Worm (Caenorhabditis elegans): ENCODE measurements around the gene Y6G8.6.
A peak's percentile ranks its signal among the peaks of the same experiment; 100 is the strongest.

ce11 chrV:17598810-17599209, 17.9 kb downstream of the Y6G8.6 start, which contains the start of gene Y6G8.2:
- TF ChIP-seq ZK546.5 (tag; optimal IDR thresholded peaks at IDR 0.05) = no peak
- TF ChIP-seq ztf-4 (tag; optimal IDR thresholded peaks at IDR 0.05) = no peak
- TF ChIP-seq aly-2 (tag; optimal IDR thresholded peaks at IDR 0.05) = no peak
- TF ChIP-seq pqm-1 (tag; optimal IDR thresholded peaks at IDR 0.05) = peak; percentile 80
- no peak for TF ChIP-seq ztf-11 (tag; optimal IDR thresholded peaks at IDR 0.05)
- no peak for TF ChIP-seq mml-1 (tag; optimal IDR thresholded peaks at IDR 0.05)
- TF ChIP-seq skn-1 (tag; optimal IDR thresholded peaks at IDR 0.05) = no peak
- TF ChIP-seq nhr-43 (tag; optimal IDR thresholded peaks at IDR 0.05; ENCODE audit: poor library complexity, severe bottlenecking) = no peak
- TF ChIP-seq nhr-237 (tag; optimal IDR thresholded peaks at IDR 0.05) = no peak
- no peak for TF ChIP-seq nhr-76 (tag; optimal IDR thresholded peaks at IDR 0.05)
- TF ChIP-seq nhr-12 (tag; optimal IDR thresholded peaks at IDR 0.05) = no peak
- TF ChIP-seq mdl-1 (tag; optimal IDR thresholded peaks at IDR 0.05) = no peak
- no peak for TF ChIP-seq lin-39 (tag; optimal IDR thresholded peaks at IDR 0.05)

All from whole organism, L3 larva.